Fruit fly (Drosophila melanogaster) whole organism, prepupa: ENCODE results near the gene CG14644.

Experiments used
- Blimp-1 ChIP-seq: fragments of 200-800 bp; sonication (Bioruptor generic); optimal IDR thresholded peaks from 3 replicates; lab custom pipeline; 2017; ENCODE audit warnings: missing biosample characterization, missing genetic modification characterization, mild to moderate bottlenecking, moderate library complexity, missing genetic modification reagents
- CG10631 ChIP-seq: fragments of 200-800 bp; sonication (Bioruptor generic); optimal IDR thresholded peaks from 2 replicates; lab custom pipeline; 2016; ENCODE audit warnings: missing biosample characterization, missing genetic modification characterization
- CG10669 ChIP-seq: fragments of 200-800 bp; sonication (Bioruptor generic); optimal IDR thresholded peaks from 3 replicates; lab custom pipeline; 2018; ENCODE audit warnings: missing biosample characterization, mild to moderate bottlenecking, missing genetic modification characterization, moderate library complexity
- CG11294 ChIP-seq: fragments of 200-800 bp; sonication (Bioruptor generic); IDR thresholded peaks from 2 replicates; pipeline ENCODE4 v1.3.6; 2022; ENCODE audit warnings: missing biosample characterization, missing genetic modification characterization
- CG15336 ChIP-seq: fragments of 200-800 bp; sonication (Bioruptor generic); IDR thresholded peaks from 2 replicates; pipeline ENCODE4 v1.3.6; 2022; ENCODE audit warnings: missing biosample characterization, missing genetic modification characterization
- CG1621 ChIP-seq: fragments of 200-800 bp; sonication (Bioruptor generic); optimal IDR thresholded peaks from 3 replicates; lab custom pipeline; 2018; ENCODE audit warnings: missing biosample characterization, mild to moderate bottlenecking, missing genetic modification characterization
- CG16779 ChIP-seq: fragments of 200-800 bp; sonication (Bioruptor generic); optimal IDR thresholded peaks from 3 replicates; lab custom pipeline; 2017; ENCODE audit warnings: missing biosample characterization, mild to moderate bottlenecking, missing genetic modification characterization
- CG31627 ChIP-seq: fragments of 200-800 bp; sonication (Bioruptor generic); optimal IDR thresholded peaks from 3 replicates; lab custom pipeline; 2016; ENCODE audit warnings: missing biosample characterization, missing genetic modification characterization
- CG32006 ChIP-seq: fragments of 200-800 bp; sonication (Bioruptor generic); optimal IDR thresholded peaks from 3 replicates; lab custom pipeline; 2017; ENCODE audit warnings: missing biosample characterization, mild to moderate bottlenecking, missing genetic modification characterization
- CG34406 ChIP-seq: fragments of 200-800 bp; sonication (Bioruptor generic); optimal IDR thresholded peaks from 3 replicates; lab custom pipeline; 2016; ENCODE audit warnings: missing biosample characterization, missing genetic modification characterization
- CG3919 ChIP-seq: fragments of 200-800 bp; sonication (Bioruptor generic); optimal IDR thresholded peaks from 3 replicates; lab custom pipeline; 2016; ENCODE audit warnings: missing biosample characterization, missing genetic modification characterization
- CG4318 ChIP-seq: fragments of 200-800 bp; sonication (Bioruptor generic); optimal IDR thresholded peaks from 3 replicates; lab custom pipeline; 2017; ENCODE audit warnings: missing biosample characterization, mild to moderate bottlenecking, missing genetic modification characterization
- CG6163 ChIP-seq: fragments of 200-800 bp; sonication (Bioruptor generic); IDR thresholded peaks from 3 replicates; pipeline ENCODE4 v1.3.6; 2022; ENCODE audit warnings: missing biosample characterization, missing genetic modification characterization
- CG6276 ChIP-seq: fragments of 200-800 bp; sonication (Bioruptor generic); optimal IDR thresholded peaks from 2 replicates; lab custom pipeline; 2017; ENCODE audit warnings: missing biosample characterization, mild to moderate bottlenecking, missing genetic modification characterization
- CG6854 ChIP-seq: fragments of 200-800 bp; sonication (Bioruptor generic); optimal IDR thresholded peaks from 2 replicates; lab custom pipeline; 2017; ENCODE audit warnings: missing biosample characterization, mild to moderate bottlenecking, missing genetic modification characterization
- CG7368 ChIP-seq: fragments of 200-800 bp; sonication (Bioruptor generic); optimal IDR thresholded peaks from 3 replicates; lab custom pipeline; 2016; ENCODE audit warnings: missing biosample characterization, missing genetic modification characterization
- CG8119 ChIP-seq: fragments of 200-800 bp; sonication (Bioruptor generic); IDR thresholded peaks from 3 replicates; pipeline ENCODE4 v1.3.6; 2022; ENCODE audit warnings: missing biosample characterization, missing genetic modification characterization
- CG8319 ChIP-seq: fragments of 200-800 bp; sonication (Bioruptor generic); optimal IDR thresholded peaks from 3 replicates; lab custom pipeline; 2016; ENCODE audit warnings: missing biosample characterization, missing genetic modification characterization
- CG8632 ChIP-seq: fragments of 200-800 bp; sonication (Bioruptor generic); optimal IDR thresholded peaks from 3 replicates; lab custom pipeline; 2016; ENCODE audit warnings: missing biosample characterization, missing genetic modification characterization
- Eip93F ChIP-seq: fragments of 200-800 bp; sonication (Bioruptor generic); optimal IDR thresholded peaks from 2 replicates; lab custom pipeline; 2016; ENCODE audit warnings: missing biosample characterization, mild to moderate bottlenecking, missing genetic modification characterization
- Ets21C ChIP-seq: fragments of 200-800 bp; sonication (Bioruptor generic); optimal IDR thresholded peaks from 3 replicates; lab custom pipeline; 2016; ENCODE audit warnings: missing biosample characterization, missing genetic modification characterization
- Ets96B ChIP-seq: fragments of 200-800 bp; optimal IDR thresholded peaks from 2 replicates; lab custom pipeline; 2019; ENCODE audit warnings: missing biosample characterization, mild to moderate bottlenecking, missing genetic modification characterization, moderate library complexity
- Gug ChIP-seq: fragments of 200-800 bp; sonication (Bioruptor generic); IDR thresholded peaks from 2 replicates; pipeline ENCODE4 v1.3.6; 2022; ENCODE audit warnings: missing biosample characterization, missing genetic modification characterization
- Hr38 ChIP-seq: sonication (Bioruptor generic); optimal IDR thresholded peaks from 2 replicates; lab custom pipeline; 2016; ENCODE audit warnings: missing biosample characterization, missing genetic modification characterization
- Hr39 ChIP-seq: fragments of 200-800 bp; sonication (Bioruptor generic); optimal IDR thresholded peaks from 2 replicates; lab custom pipeline; 2016; ENCODE audit warnings: missing biosample characterization, missing genetic modification characterization
- Hr4 ChIP-seq: fragments of 200-800 bp; sonication (Bioruptor generic); optimal IDR thresholded peaks from 3 replicates; lab custom pipeline; 2016; ENCODE audit warnings: missing biosample characterization, missing genetic modification characterization
- OdsH ChIP-seq: fragments of 200-800 bp; sonication (Bioruptor generic); optimal IDR thresholded peaks from 3 replicates; lab custom pipeline; 2016; ENCODE audit warnings: missing biosample characterization, missing genetic modification characterization
- Sox14 ChIP-seq: fragments of 200-800 bp; sonication (Bioruptor generic); optimal IDR thresholded peaks from 3 replicates; lab custom pipeline; 2016; ENCODE audit warnings: missing biosample characterization, missing genetic modification characterization
- Sox15 ChIP-seq: fragments of 200-800 bp; sonication (Bioruptor generic); optimal IDR thresholded peaks from 3 replicates; lab custom pipeline; 2016; ENCODE audit warnings: missing biosample characterization, missing genetic modification characterization
- achi ChIP-seq: fragments of 200-800 bp; sonication (Bioruptor generic); optimal IDR thresholded peaks from 3 replicates; lab custom pipeline; 2016; ENCODE audit warnings: missing biosample characterization, missing genetic modification characterization
- acj6 ChIP-seq: fragments of 200-800 bp; sonication (Bioruptor generic); optimal IDR thresholded peaks from 3 replicates; lab custom pipeline; 2016; ENCODE audit warnings: missing biosample characterization, missing genetic modification characterization
- cyc ChIP-seq: fragments of 200-800 bp; sonication (Bioruptor generic); optimal IDR thresholded peaks from 3 replicates; lab custom pipeline; 2016; ENCODE audit warnings: missing biosample characterization, missing genetic modification characterization
- dac ChIP-seq: fragments of 200-800 bp; sonication (Bioruptor generic); optimal IDR thresholded peaks from 2 replicates; lab custom pipeline; 2017; ENCODE audit warnings: missing biosample characterization, mild to moderate bottlenecking, missing genetic modification characterization
- esn ChIP-seq: fragments of 200-800 bp; sonication (Bioruptor generic); optimal IDR thresholded peaks from 2 replicates; lab custom pipeline; 2016; ENCODE audit warnings: missing biosample characterization, mild to moderate bottlenecking, missing genetic modification characterization, moderate library complexity
- fd59A ChIP-seq: fragments of 200-800 bp; sonication (Bioruptor generic); optimal IDR thresholded peaks from 2 replicates; lab custom pipeline; 2017; ENCODE audit warnings: missing biosample characterization, mild to moderate bottlenecking, missing genetic modification characterization, missing genetic modification reagents
- fd85E ChIP-seq: fragments of 200-800 bp; sonication (Bioruptor generic); optimal IDR thresholded peaks from 3 replicates; lab custom pipeline; 2016; ENCODE audit warnings: missing biosample characterization, missing genetic modification characterization
- fkh ChIP-seq: fragments of 200-800 bp; sonication (Bioruptor generic); optimal IDR thresholded peaks from 3 replicates; lab custom pipeline; 2017; ENCODE audit warnings: missing biosample characterization, mild to moderate bottlenecking, missing genetic modification characterization, moderate library complexity
- lz ChIP-seq: fragments of 200-800 bp; sonication (Bioruptor generic); optimal IDR thresholded peaks from 3 replicates; lab custom pipeline; 2016; ENCODE audit warnings: missing biosample characterization, missing genetic modification characterization
- net ChIP-seq: fragments of 200-800 bp; sonication (Bioruptor generic); optimal IDR thresholded peaks from 3 replicates; lab custom pipeline; 2016; ENCODE audit warnings: missing biosample characterization, missing genetic modification characterization
- pdm3 ChIP-seq: fragments of 200-800 bp; sonication (Bioruptor generic); optimal IDR thresholded peaks from 3 replicates; lab custom pipeline; 2016; ENCODE audit warnings: missing biosample characterization, missing genetic modification characterization
- salr ChIP-seq, 2 experiments: fragments of 200-800 bp; sonication (Bioruptor generic); optimal IDR thresholded peaks; 3 replicates each; lab custom pipeline; 2016 to 2018; ENCODE audit warnings: missing biosample characterization in 2 of 2, missing genetic modification characterization in 2 of 2, mild to moderate bottlenecking in 1 of 2
- spab ChIP-seq: fragments of 200-800 bp; sonication (Bioruptor generic); optimal IDR thresholded peaks from 2 replicates; lab custom pipeline; 2017; ENCODE audit warnings: missing biosample characterization, mild to moderate bottlenecking, missing genetic modification characterization, missing genetic modification reagents
- svp ChIP-seq: fragments of 200-800 bp; sonication (Bioruptor generic); peaks from one replicate; lab custom pipeline; 2016; ENCODE audit warnings: missing biosample characterization, missing genetic modification characterization
- topi ChIP-seq: fragments of 200-800 bp; sonication (Bioruptor generic); optimal IDR thresholded peaks from 3 replicates; lab custom pipeline; 2016; ENCODE audit warnings: missing biosample characterization, missing genetic modification characterization
- vri ChIP-seq: fragments of 200-800 bp; sonication (Bioruptor generic); optimal IDR thresholded peaks from 3 replicates; lab custom pipeline; 2016; ENCODE audit warnings: missing biosample characterization, mild to moderate bottlenecking, missing genetic modification characterization

Gene CG14644

dm6 chr3R:4232139-4233017 lies 20.5 kb downstream of the CG14644 start, which contains the start of gene CG14641 (continued):
- TF ChIP-seq dac (GFP tag; lab: Kevin White, UChicago): no peak
- TF ChIP-seq Sox14 (GFP tag; lab: Kevin White, UChicago): peak; percentile 18
- TF ChIP-seq CG31627: peak; percentile 28
- no peak for TF ChIP-seq CG6163
- TF ChIP-seq Hr38 (GFP tag; lab: Kevin White, UChicago): no peak
- no peak for TF ChIP-seq Ets21C
- TF ChIP-seq net (GFP tag; lab: Kevin White, UChicago): no peak
- no peak for TF ChIP-seq CG8119 (GFP tag; lab: Robert Waterston, UW)
- TF ChIP-seq OdsH: no peak
- no peak for TF ChIP-seq Gug (GFP tag; lab: Robert Waterston, UW)
- no peak for TF ChIP-seq fkh
- TF ChIP-seq Hr39 (GFP tag; lab: Kevin White, UChicago): peak; percentile 26
- no peak for TF ChIP-seq vri
- no peak for TF ChIP-seq CG6276 (GFP tag; lab: Kevin White, UChicago)
- TF ChIP-seq CG4318 (GFP tag; lab: Kevin White, UChicago): no peak
- TF ChIP-seq Eip93F (GFP tag; lab: Kevin White, UChicago): no peak
- TF ChIP-seq, all 60 proteins: peak for 13

DNA sequence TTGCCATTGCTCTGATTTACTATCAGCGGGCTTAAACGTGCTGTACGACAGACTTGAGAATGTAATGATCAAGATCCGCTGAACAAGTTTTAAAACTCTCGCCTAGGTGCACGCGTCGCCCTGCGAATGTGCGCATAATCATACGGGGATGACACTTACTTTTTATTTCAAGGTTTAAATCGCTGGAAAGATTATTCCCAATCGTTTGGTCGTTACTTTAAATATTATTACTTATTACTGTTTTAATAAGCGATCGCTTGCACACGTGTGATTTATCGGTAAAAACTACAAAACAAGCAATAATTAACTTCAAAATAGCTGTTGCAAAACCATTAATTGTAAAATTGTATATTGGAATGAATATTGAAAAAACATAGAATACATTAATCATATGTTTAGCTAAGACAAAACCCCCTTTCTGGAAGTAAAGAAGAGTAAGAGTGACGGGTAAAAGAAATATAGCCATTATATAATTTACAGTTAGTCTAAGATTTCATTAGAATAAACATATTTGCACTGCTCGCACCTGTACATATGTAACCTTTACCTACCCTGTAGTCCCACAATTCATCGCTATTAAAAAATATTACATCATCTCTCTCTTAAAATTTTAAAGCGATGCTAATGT lies 23.6 kb downstream of the CG14644 start, which contains the start of gene DhpD:
TSS of gene DhpD (minus strand) at position 102 of the 628 bp plus-strand sequence.
- peak; percentile 59 for TF ChIP-seq CG8119 (GFP tag; lab: Robert Waterston, UW)
- peak; percentile 85 for TF ChIP-seq topi (GFP tag; lab: Kevin White, UChicago)
- TF ChIP-seq CG3919 (GFP tag; lab: Kevin White, UChicago): peak; percentile 86
- peak; percentile 74 for TF ChIP-seq Ets21C
- peak; percentile 85 for TF ChIP-seq CG10631 (GFP tag; lab: Kevin White, UChicago)
- peak; percentile 85 for TF ChIP-seq Sox14 (GFP tag; lab: Kevin White, UChicago)
- TF ChIP-seq vri: peak; percentile 83
- peak; percentile 58 for TF ChIP-seq fd59A (GFP tag; lab: Kevin White, UChicago)
- TF ChIP-seq dac (GFP tag; lab: Kevin White, UChicago): peak; percentile 57
- peak; percentile 86 for TF ChIP-seq pdm3 (GFP tag; lab: Kevin White, UChicago)
- TF ChIP-seq spab (GFP tag; lab: Kevin White, UChicago): peak; percentile 33
- TF ChIP-seq net (GFP tag; lab: Kevin White, UChicago): peak; percentile 81
- TF ChIP-seq Gug (GFP tag; lab: Robert Waterston, UW): peak; percentile 64
- peak; percentile 63 for TF ChIP-seq CG1621 (tag; lab: Kevin White, UChicago)
- TF ChIP-seq CG16779: no peak
- TF ChIP-seq CG8632 (GFP tag; lab: Kevin White, UChicago): peak; percentile 76
- peak; percentile 65 for TF ChIP-seq CG8319 (GFP tag; lab: Kevin White, UChicago)
- TF ChIP-seq acj6 (GFP tag; lab: Kevin White, UChicago): peak; percentile 84
- TF ChIP-seq OdsH: no peak
- TF ChIP-seq Sox15 (GFP tag; lab: Kevin White, UChicago): peak; percentile 63
- peak; percentile 77 for TF ChIP-seq Ets96B (tag; lab: Kevin White, UChicago)
- TF ChIP-seq CG4318 (GFP tag; lab: Kevin White, UChicago): no peak
- peak; percentile 83 for TF ChIP-seq cyc
- peak; percentile 55 for TF ChIP-seq Blimp-1
- TF ChIP-seq CG11294: peak; percentile 47
- no peak for TF ChIP-seq achi (GFP tag; lab: Kevin White, UChicago)
- peak; percentile 86 for TF ChIP-seq lz
- peak; percentile 88 for TF ChIP-seq CG31627
- peak; percentile 9 for TF ChIP-seq fd85E (GFP tag; lab: Kevin White, UChicago)
- peak; percentile 89 for TF ChIP-seq esn (GFP tag; lab: Kevin White, UChicago)
- peak in 1 of 2 experiments; percentile 53 for TF ChIP-seq salr (GFP tag; optimal IDR thresholded peaks at IDR 0.05; lab: Kevin White, UChicago)
- TF ChIP-seq CG10669 (GFP tag; lab: Kevin White, UChicago): peak; percentile 83
- TF ChIP-seq CG6854 (GFP tag; lab: Kevin White, UChicago): peak; percentile 74
- peak; percentile 82 for TF ChIP-seq Hr4 (GFP tag; lab: Kevin White, UChicago)
- TF ChIP-seq CG34406 (GFP tag; lab: Kevin White, UChicago): peak; percentile 80
- peak; percentile 54 for TF ChIP-seq CG15336 (GFP tag; lab: Robert Waterston, UW)
- TF ChIP-seq Eip93F (GFP tag; lab: Kevin White, UChicago): peak; percentile 48
- TF ChIP-seq fkh: no peak
- peak; percentile 91 for TF ChIP-seq svp (GFP tag; lab: Kevin White, UChicago)
- peak; percentile 56 for TF ChIP-seq CG7368 (GFP tag; lab: Kevin White, UChicago)
- peak; percentile 74 for TF ChIP-seq CG32006 (GFP tag; lab: Kevin White, UChicago)
